Worm (Caenorhabditis elegans): ENCODE results near the gene txt-17.

DNA sequence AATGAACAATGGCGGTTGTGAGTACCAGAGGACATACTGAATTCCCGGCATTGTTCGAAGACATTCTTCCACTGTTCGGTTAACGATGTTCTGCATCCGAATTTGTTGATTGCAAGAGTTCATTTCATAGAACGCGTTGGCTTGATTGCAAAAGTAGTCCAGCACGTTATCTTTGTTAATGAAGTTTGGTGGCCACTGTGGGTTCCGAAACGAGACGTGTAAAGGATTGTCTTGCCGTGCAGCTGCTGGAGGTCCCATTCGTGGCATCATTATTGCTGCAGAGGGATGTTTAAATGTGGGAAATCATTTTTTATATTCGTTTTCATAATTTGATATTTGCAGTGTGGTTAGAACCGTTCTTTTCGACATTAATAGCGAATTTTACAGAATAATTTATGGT, 6.3 kb upstream of the txt-17 start, which contains the start of gene mdt-6:
- TF ChIP-seq F44E2.7 (GFP tag; IDR thresholded peaks at IDR 0.05) (no peak), dmd-9 (GFP tag; IDR thresholded peaks at IDR 0.05) (no peak), F49E8.2 (tag; optimal IDR thresholded peaks at IDR 0.05; ENCODE audit: borderline replicate concordance) (no peak), ztf-11 (tag; optimal IDR thresholded peaks at IDR 0.05) (no peak), mxl-3 (GFP tag; optimal IDR thresholded peaks at IDR 0.05) (no peak), unc-62 (GFP tag; optimal IDR thresholded peaks at IDR 0.05 in 1 of 2) (peak in 1 of 2 experiments; percentile 88), unc-62 (tag; optimal IDR thresholded peaks at IDR 0.05) (no peak), arid-1 (GFP tag; conservative IDR thresholded peaks at IDR 0.05) (no peak), dve-1 (tag; optimal IDR thresholded peaks at IDR 0.05; ENCODE audit: insufficient read depth) (no peak), nhr-11 (tag; optimal IDR thresholded peaks at IDR 0.05) (no peak), daf-19 (GFP tag; conservative IDR thresholded peaks at IDR 0.05) (no peak), lin-13 (GFP tag; optimal IDR thresholded peaks at IDR 0.05) (no peak), pqm-1 (tag; optimal IDR thresholded peaks at IDR 0.05) (no peak), aly-2 (tag; optimal IDR thresholded peaks at IDR 0.05) (no peak), zfp-2 (tag; optimal IDR thresholded peaks at IDR 0.05) (no peak)

Measured in whole organism, L4 larva.